Fruit fly (Drosophila melanogaster) whole organism, embryonic: ENCODE results near the gene CG14431.

Source experiments
- Adf1 ChIP-seq: fragments of 200-800 bp; sonication (Bioruptor generic); IDR thresholded peaks from 2 replicates; pipeline ENCODE4 v1.3.6; 2022; ENCODE audit warnings: missing biosample characterization, missing genetic modification characterization
- Atf-2 ChIP-seq: fragments of 200-800 bp; sonication (Bioruptor generic); optimal IDR thresholded peaks from 2 replicates; lab custom pipeline; 2016; ENCODE audit warnings: missing biosample characterization, missing genetic modification characterization
- Atf6 ChIP-seq: fragments of 200-800 bp; sonication (Bioruptor generic); IDR thresholded peaks from 2 replicates; pipeline ENCODE4 v1.3.6; 2022; ENCODE audit warnings: missing biosample characterization, missing genetic modification characterization
- Bgb ChIP-seq: fragments of 200-800 bp; sonication (Bioruptor generic); IDR thresholded peaks from 2 replicates; pipeline ENCODE4 v1.3.6; 2022; ENCODE audit warnings: missing biosample characterization, missing genetic modification characterization; ENCODE audit not compliant: partially characterized antibody
- CG10147 ChIP-seq: fragments of 200-800 bp; sonication (Bioruptor generic); optimal IDR thresholded peaks from 2 replicates; lab custom pipeline; 2019; ENCODE audit warnings: missing biosample characterization, mild to moderate bottlenecking, missing genetic modification characterization, moderate library complexity
- CG12155 ChIP-seq: fragments of 200-800 bp; sonication (Bioruptor generic); optimal IDR thresholded peaks from 3 replicates; lab custom pipeline; 2016; ENCODE audit warnings: missing biosample characterization, missing genetic modification characterization
- CG1233 ChIP-seq: fragments of 200-800 bp; sonication (Bioruptor generic); optimal IDR thresholded peaks from 4 replicates; lab custom pipeline; 2018; ENCODE audit warnings: missing biosample characterization, mild to moderate bottlenecking, missing genetic modification characterization
- CG13775 ChIP-seq: fragments of 200-800 bp; sonication (Bioruptor generic); optimal IDR thresholded peaks from 3 replicates; lab custom pipeline; 2017; ENCODE audit warnings: missing biosample characterization, mild to moderate bottlenecking, missing genetic modification characterization
- CG13894 ChIP-seq: fragments of 200-800 bp; sonication (Bioruptor generic); optimal IDR thresholded peaks from 3 replicates; lab custom pipeline; 2018; ENCODE audit warnings: missing biosample characterization, mild to moderate bottlenecking, missing genetic modification characterization, moderate library complexity
- CG14441 ChIP-seq: fragments of 200-800 bp; sonication (Bioruptor generic); IDR thresholded peaks from 2 replicates; pipeline ENCODE4 v1.3.6; 2022; ENCODE audit warnings: missing biosample characterization, missing genetic modification characterization
- CG15479 ChIP-seq: fragments of 200-800 bp; sonication (Bioruptor generic); optimal IDR thresholded peaks from 3 replicates; lab custom pipeline; 2019; ENCODE audit warnings: missing biosample characterization, mild to moderate bottlenecking, missing genetic modification characterization, moderate library complexity
- CG17385 ChIP-seq: fragments of 200-800 bp; sonication (Bioruptor generic); optimal IDR thresholded peaks from 3 replicates; lab custom pipeline; 2018; ENCODE audit warnings: missing biosample characterization, mild to moderate bottlenecking, missing genetic modification characterization
- CG18599 ChIP-seq: fragments of 200-800 bp; sonication (Bioruptor generic); optimal IDR thresholded peaks from 3 replicates; lab custom pipeline; 2017; ENCODE audit warnings: missing biosample characterization, missing genetic modification characterization, mild to moderate bottlenecking, moderate library complexity, missing genetic modification reagents
- CG2120 ChIP-seq: fragments of 200-800 bp; sonication (Bioruptor generic); optimal IDR thresholded peaks from 3 replicates; lab custom pipeline; 2016; ENCODE audit warnings: missing biosample characterization, missing genetic modification characterization
- CG2199 ChIP-seq: fragments of 200-800 bp; sonication (Bioruptor generic); IDR thresholded peaks from 3 replicates; pipeline ENCODE4 v1.3.6; 2022; ENCODE audit warnings: missing biosample characterization, missing genetic modification characterization
- CG31365 ChIP-seq: fragments of 200-800 bp; sonication (Bioruptor generic); optimal IDR thresholded peaks from 2 replicates; lab custom pipeline; 2018; ENCODE audit warnings: missing biosample characterization, mild to moderate bottlenecking, missing genetic modification characterization
- CG32767 ChIP-seq: fragments of 200-800 bp; sonication (Bioruptor generic); IDR thresholded peaks from 2 replicates; pipeline ENCODE4 v1.3.6; 2022; ENCODE audit warnings: missing biosample characterization, missing genetic modification characterization
- CG34224 ChIP-seq: fragments of 200-800 bp; sonication (Bioruptor generic); IDR thresholded peaks from 3 replicates; pipeline ENCODE4 v1.3.6; 2022; ENCODE audit warnings: missing biosample characterization, missing genetic modification characterization; ENCODE audit not compliant: partially characterized antibody
- CG4360 ChIP-seq: fragments of 200-800 bp; sonication (Bioruptor generic); IDR thresholded peaks from 2 replicates; pipeline ENCODE4 v1.3.6; 2022; ENCODE audit warnings: missing biosample characterization, missing genetic modification characterization
- CG5180 ChIP-seq: fragments of 200-800 bp; sonication (Bioruptor generic); optimal IDR thresholded peaks from 3 replicates; lab custom pipeline; 2017; ENCODE audit warnings: missing biosample characterization, missing genetic modification characterization, mild to moderate bottlenecking, moderate library complexity, missing genetic modification reagents
- CG7987 ChIP-seq: fragments of 200-800 bp; sonication (Bioruptor generic); optimal IDR thresholded peaks from 2 replicates; lab custom pipeline; 2018; ENCODE audit warnings: missing biosample characterization, mild to moderate bottlenecking, missing genetic modification characterization, moderate library complexity
- CG8478 ChIP-seq: fragments of >200 bp; optimal IDR thresholded peaks from 2 replicates; lab custom pipeline; 2018
- CG9727 ChIP-seq: fragments of 200-800 bp; sonication (Bioruptor generic); optimal IDR thresholded peaks from 3 replicates; lab custom pipeline; 2017; ENCODE audit warnings: missing biosample characterization, mild to moderate bottlenecking, missing genetic modification characterization
- MTF-1 ChIP-seq: fragments of 200-800 bp; sonication (Bioruptor generic); optimal IDR thresholded peaks from 2 replicates; lab custom pipeline; 2018; ENCODE audit warnings: missing biosample characterization, mild to moderate bottlenecking, missing genetic modification characterization, borderline replicate concordance
- Pdp1 ChIP-seq, 2 experiments: fragments of 200-800 bp; sonication (Bioruptor generic); optimal IDR thresholded peaks; 3 replicates each; lab custom pipeline; 2016; ENCODE audit warnings: missing biosample characterization in 2 of 2, missing genetic modification characterization in 2 of 2, mild to moderate bottlenecking in 1 of 2, moderate library complexity in 1 of 2
- Ravus ChIP-seq: fragments of 200-800 bp; sonication (Bioruptor generic); IDR thresholded peaks from 2 replicates; pipeline ENCODE4 v1.3.6; 2022; ENCODE audit warnings: missing biosample characterization, missing genetic modification characterization
- Spps ChIP-seq: fragments of 200-800 bp; sonication (Bioruptor generic); optimal IDR thresholded peaks from 2 replicates; lab custom pipeline; 2018; ENCODE audit warnings: missing biosample characterization, mild to moderate bottlenecking, missing genetic modification characterization
- abd-A ChIP-seq: fragments of 200-800 bp; sonication (Bioruptor generic); optimal IDR thresholded peaks from 3 replicates; lab custom pipeline; 2019; ENCODE audit warnings: missing biosample characterization, mild to moderate bottlenecking, missing genetic modification characterization, moderate library complexity
- al ChIP-seq: fragments of 200-800 bp; sonication (Bioruptor generic); IDR thresholded peaks from 2 replicates; pipeline ENCODE4 v1.3.6; 2022; ENCODE audit warnings: missing biosample characterization, missing genetic modification characterization
- crol ChIP-seq: fragments of 200-800 bp; sonication (Bioruptor generic); IDR thresholded peaks from 2 replicates; pipeline ENCODE4 v1.3.6; 2022; ENCODE audit warnings: missing biosample characterization, missing genetic modification characterization
- gce ChIP-seq: fragments of 200-800 bp; sonication (Bioruptor generic); IDR thresholded peaks from 3 replicates; pipeline ENCODE4 v1.3.6; 2022; ENCODE audit warnings: missing biosample characterization, missing genetic modification characterization
- grn ChIP-seq: fragments of 200-800 bp; sonication (Bioruptor generic); optimal IDR thresholded peaks from 3 replicates; lab custom pipeline; 2017; ENCODE audit warnings: missing biosample characterization, missing genetic modification characterization
- her ChIP-seq: fragments of 200-800 bp; sonication (Bioruptor generic); optimal IDR thresholded peaks from 2 replicates; lab custom pipeline; 2016; ENCODE audit warnings: missing biosample characterization, missing genetic modification characterization
- jing ChIP-seq: fragments of 200-800 bp; sonication (Bioruptor generic); optimal IDR thresholded peaks from 2 replicates; lab custom pipeline; 2018; ENCODE audit warnings: missing biosample characterization, mild to moderate bottlenecking, missing genetic modification characterization
- mam ChIP-seq: fragments of 200-800 bp; sonication (Bioruptor generic); optimal IDR thresholded peaks from 3 replicates; lab custom pipeline; 2016; ENCODE audit warnings: missing biosample characterization, missing genetic modification characterization
- mirr ChIP-seq: fragments of 200-800 bp; sonication (Bioruptor generic); optimal IDR thresholded peaks from 3 replicates; lab custom pipeline; 2018; ENCODE audit warnings: missing biosample characterization, mild to moderate bottlenecking, missing genetic modification characterization
- nerfin-1 ChIP-seq: fragments of 200-800 bp; sonication (Bioruptor generic); optimal IDR thresholded peaks from 3 replicates; lab custom pipeline; 2019; ENCODE audit warnings: missing biosample characterization, mild to moderate bottlenecking, missing genetic modification characterization, moderate library complexity
- nmo ChIP-seq: fragments of 200-800 bp; sonication (Bioruptor generic); optimal IDR thresholded peaks from 2 replicates; lab custom pipeline; 2018; ENCODE audit warnings: missing biosample characterization, mild to moderate bottlenecking, missing genetic modification characterization, moderate library complexity
- phol ChIP-seq: fragments of 200-800 bp; sonication (Bioruptor generic); optimal IDR thresholded peaks from 3 replicates; lab custom pipeline; 2018; ENCODE audit warnings: missing biosample characterization, mild to moderate bottlenecking, missing genetic modification characterization, moderate library complexity
- rib ChIP-seq: fragments of 200-800 bp; sonication (Bioruptor generic); IDR thresholded peaks from 2 replicates; pipeline ENCODE4 v1.3.6; 2022; ENCODE audit warnings: missing biosample characterization, missing genetic modification characterization
- scrt ChIP-seq: fragments of 200-800 bp; sonication (Bioruptor generic); optimal IDR thresholded peaks from 2 replicates; lab custom pipeline; 2018; ENCODE audit warnings: missing biosample characterization, mild to moderate bottlenecking, missing genetic modification characterization, moderate library complexity
- sd ChIP-seq: fragments of 200-800 bp; sonication (Bioruptor generic); optimal IDR thresholded peaks from 3 replicates; lab custom pipeline; 2018; ENCODE audit warnings: missing biosample characterization, mild to moderate bottlenecking, missing genetic modification characterization, moderate library complexity
- slp2 ChIP-seq: fragments of 200-800 bp; sonication (Bioruptor generic); optimal IDR thresholded peaks from 2 replicates; lab custom pipeline; 2016; ENCODE audit warnings: missing biosample characterization, missing genetic modification characterization
- toy ChIP-seq: fragments of 200-800 bp; sonication (Bioruptor generic); IDR thresholded peaks from 2 replicates; pipeline ENCODE4 v1.3.6; 2022; ENCODE audit warnings: missing biosample characterization, missing genetic modification characterization
- vvl ChIP-seq: fragments of 200-800 bp; sonication (Bioruptor generic); IDR thresholded peaks from 2 replicates; pipeline ENCODE4 v1.3.6; 2022; ENCODE audit warnings: missing biosample characterization, missing genetic modification characterization
- zen ChIP-seq: fragments of 200-800 bp; sonication (Bioruptor generic); optimal IDR thresholded peaks from 3 replicates; lab custom pipeline; 2018; ENCODE audit warnings: missing biosample characterization, mild to moderate bottlenecking, missing genetic modification characterization, moderate library complexity
- zfh2 ChIP-seq: fragments of 200-800 bp; sonication (Bioruptor generic); optimal IDR thresholded peaks from 2 replicates; lab custom pipeline; 2016; ENCODE audit warnings: missing biosample characterization, missing genetic modification characterization

Gene CG14431

dm6 chrX:6861523-6862077 is 46.5 kb upstream of the CG14431 start (continued):
- peak; percentile 38; the same call in 1 of the 2 replicates for TF ChIP-seq toy (GFP tag; lab: Robert Waterston, UW)
- peak; percentile 22 for TF ChIP-seq her (GFP tag; lab: Kevin White, UChicago)
- TF ChIP-seq nerfin-1 (tag; lab: Kevin White, UChicago), result no peak
- peak; percentile 96 for TF ChIP-seq abd-A
- TF ChIP-seq nmo (GFP tag; lab: Kevin White, UChicago), result peak; percentile 52
- peak; percentile 66 for TF ChIP-seq al (GFP tag; lab: Robert Waterston, UW)
- TF ChIP-seq phol (tag; lab: Kevin White, UChicago), result peak; percentile 45
- peak; percentile 50; the same call in 1 of the 2 replicates for TF ChIP-seq Atf6 (GFP tag; lab: Robert Waterston, UW)
- TF ChIP-seq CG2120 (GFP tag; lab: Kevin White, UChicago), result peak; percentile 90
- TF ChIP-seq MTF-1, result no peak
- peak; percentile 24 for TF ChIP-seq CG13775 (GFP tag; lab: Kevin White, UChicago)
- peak; percentile 32; the same call in 1 of the 2 replicates for TF ChIP-seq Bgb (GFP tag; lab: Robert Waterston, UW)
- peak; percentile 56 for TF ChIP-seq CG10147 (GFP tag; lab: Kevin White, UChicago)
- no peak for TF ChIP-seq Ravus
- no peak for TF ChIP-seq Atf-2

- TF ChIP-seq CG31365 (tag; lab: Kevin White, UChicago) (no peak), crol (GFP tag; lab: Robert Waterston, UW) (peak; percentile 53), CG12155 (peak; percentile 86), sd (tag; lab: Kevin White, UChicago) (peak; percentile 71), CG4360 (GFP tag; lab: Robert Waterston, UW) (peak; percentile 50; the same call in 1 of the 2 replicates), CG1233 (GFP tag; lab: Kevin White, UChicago) (peak; percentile 100), CG13894 (tag; lab: Kevin White, UChicago) (peak; percentile 70), vvl (GFP tag; lab: Robert Waterston, UW) (peak; percentile 45; the same call in 1 of the 2 replicates), zen (tag; lab: Kevin White, UChicago) (peak; percentile 0), CG32767 (peak; percentile 37; the same call in 1 of the 2 replicates), jing (GFP tag; lab: Kevin White, UChicago) (no peak), CG14441 (peak; percentile 43; the same call in 1 of the 2 replicates), Adf1 (GFP tag; lab: Robert Waterston, UW) (peak; percentile 85), CG17385 (GFP tag; lab: Kevin White, UChicago) (peak; percentile 88), scrt (peak; percentile 34), mam (GFP tag; lab: Kevin White, UChicago) (no peak), CG15479 (GFP tag; lab: Kevin White, UChicago) (peak; percentile 78), zfh2 (GFP tag; lab: Kevin White, UChicago) (peak; percentile 89), grn (GFP tag; lab: Kevin White, UChicago) (peak; percentile 1), CG8478 (lab: Kevin White, UChicago) (peak; percentile 70), CG7987 (GFP tag; lab: Kevin White, UChicago) (peak; percentile 24), CG18599 (GFP tag; lab: Kevin White, UChicago) (no peak), Spps (tag; lab: Kevin White, UChicago) (no peak), CG34224 (GFP tag; lab: Robert Waterston, UW) (peak; percentile 34; the same call in 1 of the 3 replicates), rib (peak; percentile 53; the same call in 1 of the 2 replicates), CG2199 (0 out of 3 replicates have a peak, but pooled peaks have one; percentile 51), Pdp1 (GFP tag; optimal IDR thresholded peaks at IDR 0.05; lab: Kevin White, UChicago) (peak in 1 of 2 experiments; percentile 42), gce (0 out of 3 replicates have a peak, but pooled peaks have one; percentile 61), mirr (peak; percentile 49), CG5180 (GFP tag; lab: Kevin White, UChicago) (peak; percentile 68), Atf6 (GFP tag; lab: Robert Waterston, UW) (0 out of 2 replicates have a peak, but pooled peaks have one; percentile 28), CG9727 (GFP tag; lab: Kevin White, UChicago) (no peak), slp2 (GFP tag; lab: Kevin White, UChicago) (no peak)
Observed at dm6 chrX:6862521-6863288, 45.4 kb upstream of the CG14431 start.
